Worm (Caenorhabditis elegans) whole organism, young adult: ENCODE measurements around the gene haao-1.

Source experiments
- B0035.1 ChIP-seq: sonication (generic microtip); optimal IDR thresholded peaks from 2 replicates; lab custom pipeline; 2016; ENCODE audit warnings: missing genetic modification characterization, mild to moderate bottlenecking, missing compliant biosample characterization, missing genotype, missing genetic modification reagents
- C06A6.2 ChIP-seq: fragments of 200-800 bp; sonication (Bioruptor generic); conservative IDR thresholded peaks from 2 replicates; pipeline ENCODE4 v1.3.6; 2022; ENCODE audit warnings: missing genetic modification characterization, missing compliant biosample characterization
- D2030.7 ChIP-seq: fragments of 200-800 bp; sonication (Bioruptor generic); IDR thresholded peaks from 2 replicates; pipeline ENCODE4 v1.3.6; 2022; ENCODE audit warnings: missing genetic modification reagents, missing genetic modification characterization, missing compliant biosample characterization
- F10E7.11 ChIP-seq: sonication (generic microtip); optimal IDR thresholded peaks from 2 replicates; lab custom pipeline; 2017; ENCODE audit warnings: mild to moderate bottlenecking, missing genetic modification characterization, moderate library complexity, missing compliant biosample characterization
- F37B4.10 ChIP-seq: fragments of 200-800 bp; sonication (Bioruptor generic); IDR thresholded peaks from 2 replicates; pipeline ENCODE4 v1.3.6; 2022; ENCODE audit warnings: missing genetic modification characterization, missing compliant biosample characterization
- F52B5.7 ChIP-seq: sonication (generic microtip); optimal IDR thresholded peaks from 2 replicates; lab custom pipeline; 2016; ENCODE audit warnings: mild to moderate bottlenecking, missing genetic modification characterization, missing compliant biosample characterization
- K11D2.4 ChIP-seq: fragments of 200-800 bp; sonication (Bioruptor generic); IDR thresholded peaks from 2 replicates; pipeline ENCODE4 v1.3.6; 2022; ENCODE audit warnings: missing genetic modification reagents, missing genetic modification characterization, missing compliant biosample characterization
- Y67H2A.10 ChIP-seq: fragments of 200-800 bp; sonication (Bioruptor generic); conservative IDR thresholded peaks from 2 replicates; pipeline ENCODE4 v1.3.6; 2022; ENCODE audit warnings: missing genetic modification reagents, missing genetic modification characterization, missing compliant biosample characterization
- Y95B8A.8 ChIP-seq: fragments of 200-800 bp; sonication (Bioruptor generic); IDR thresholded peaks from 2 replicates; pipeline ENCODE4 v1.3.6; 2022; ENCODE audit warnings: missing genetic modification reagents, missing genetic modification characterization, missing compliant biosample characterization
- aptf-2 ChIP-seq: fragments of 200-800 bp; sonication (Bioruptor generic); conservative IDR thresholded peaks from 2 replicates; pipeline ENCODE4 v1.3.6; 2022; ENCODE audit warnings: missing genetic modification reagents, missing genetic modification characterization, missing compliant biosample characterization
- cebp-1 ChIP-seq, 2 experiments: fragments of 200-800 bp in 1 of 2; sonication (Bioruptor generic) in 1 of 2; sonication (generic microtip) in 1 of 2; IDR thresholded peaks in 1 of 2; optimal IDR thresholded peaks in 1 of 2; 2 replicates each; pipeline versions ENCODE4 v1.3.6 to Lab custom; 2017 to 2022; ENCODE audit warnings: missing compliant biosample characterization in 2 of 2, missing genetic modification characterization in 2 of 2, mild to moderate bottlenecking in 1 of 2, missing genetic modification reagents in 1 of 2, moderate library complexity in 1 of 2
- cebp-2 ChIP-seq: fragments of 200-800 bp; sonication (Bioruptor generic); IDR thresholded peaks from 2 replicates; pipeline ENCODE4 v1.3.6; 2022; ENCODE audit warnings: missing genetic modification characterization, missing compliant biosample characterization
- ceh-40 ChIP-seq: fragments of 200-800 bp; sonication (Bioruptor generic); IDR thresholded peaks from 2 replicates; pipeline ENCODE4 v1.3.6; 2022; ENCODE audit warnings: missing genetic modification characterization, missing compliant biosample characterization
- ceh-58 ChIP-seq: fragments of 200-800 bp; sonication (Bioruptor generic); IDR thresholded peaks from 2 replicates; pipeline ENCODE4 v1.3.6; 2022; ENCODE audit warnings: missing genetic modification characterization, missing compliant biosample characterization
- ceh-79 ChIP-seq: sonication (generic microtip); optimal IDR thresholded peaks from 2 replicates; lab custom pipeline; 2017; ENCODE audit warnings: mild to moderate bottlenecking, missing genetic modification characterization, missing compliant biosample characterization
- ceh-91 ChIP-seq: fragments of 200-800 bp; sonication (Bioruptor generic); IDR thresholded peaks from 2 replicates; pipeline ENCODE4 v1.3.6; 2022; ENCODE audit warnings: missing genetic modification reagents, missing genetic modification characterization, missing compliant biosample characterization
- die-1 ChIP-seq: sonication (generic microtip); optimal IDR thresholded peaks from 2 replicates; lab custom pipeline; 2016; ENCODE audit warnings: missing genotype, mild to moderate bottlenecking, missing genetic modification characterization, missing compliant biosample characterization
- egl-44 ChIP-seq: fragments of 200-800 bp; sonication (Bioruptor generic); IDR thresholded peaks from 2 replicates; pipeline ENCODE4 v1.3.6; 2022; ENCODE audit warnings: missing genetic modification reagents, missing genetic modification characterization, missing compliant biosample characterization
- ekl-4 ChIP-seq: fragments of 200-800 bp; sonication (Bioruptor generic); IDR thresholded peaks from 2 replicates; pipeline ENCODE4 v1.3.6; 2022; ENCODE audit warnings: missing genetic modification reagents, missing genetic modification characterization, missing compliant biosample characterization
- ets-4 ChIP-seq: fragments of 200-800 bp; sonication (Bioruptor generic); optimal IDR thresholded peaks from 2 replicates; lab custom pipeline; 2018; ENCODE audit warnings: mild to moderate bottlenecking, missing genetic modification characterization, missing compliant biosample characterization
- hmg-1.2 ChIP-seq: fragments of 200-800 bp; sonication (Bioruptor generic); IDR thresholded peaks from 2 replicates; pipeline ENCODE4 v1.3.6; 2022; ENCODE audit warnings: missing genetic modification reagents, missing genetic modification characterization, missing compliant biosample characterization
- hrde-1 ChIP-seq: sonication (generic microtip); optimal IDR thresholded peaks from 2 replicates; lab custom pipeline; 2016; ENCODE audit warnings: missing genetic modification characterization, mild to moderate bottlenecking, missing compliant biosample characterization, moderate library complexity, missing genotype, missing genetic modification reagents, borderline replicate concordance
- lin-26 ChIP-seq: fragments of 200-800 bp; sonication (Bioruptor generic); IDR thresholded peaks from 2 replicates; pipeline ENCODE4 v1.3.6; 2022; ENCODE audit warnings: missing genetic modification reagents, missing genetic modification characterization, missing compliant biosample characterization
- lin-35 ChIP-seq, 3 experiments: fragments of 150-350 bp in 2 of 3; sonication (generic microtip) in 1 of 3; optimal IDR thresholded peaks; 2 replicates each; lab custom pipeline; 2014 to 2018; ENCODE audit warnings: missing biosample characterization in 3 of 3, missing genetic modification characterization in 3 of 3, missing genetic modification reagents in 3 of 3
- lsl-1 ChIP-seq: fragments of 200-800 bp; sonication (Bioruptor generic); optimal IDR thresholded peaks from 2 replicates; lab custom pipeline; 2018; ENCODE audit warnings: mild to moderate bottlenecking, missing genetic modification characterization, moderate library complexity, missing compliant biosample characterization
- madf-3 ChIP-seq: fragments of 200-800 bp; sonication (Bioruptor generic); IDR thresholded peaks from 2 replicates; pipeline ENCODE4 v1.3.6; 2022; ENCODE audit warnings: missing genetic modification reagents, missing genetic modification characterization, missing compliant biosample characterization
- madf-8 ChIP-seq: fragments of 200-800 bp; sonication (Bioruptor generic); conservative IDR thresholded peaks from 2 replicates; pipeline ENCODE4 v1.3.6; 2022; ENCODE audit warnings: missing genetic modification reagents, missing genetic modification characterization, missing compliant biosample characterization
- mxl-1 ChIP-seq: sonication (generic microtip); optimal IDR thresholded peaks from 2 replicates; lab custom pipeline; 2016; ENCODE audit warnings: missing genetic modification characterization, missing compliant biosample characterization
- nfya-2 ChIP-seq: fragments of 200-800 bp; sonication (Bioruptor generic); IDR thresholded peaks from 2 replicates; pipeline ENCODE4 v1.3.6; 2022; ENCODE audit warnings: missing genetic modification reagents, missing genetic modification characterization, missing compliant biosample characterization
- nfyb-1 ChIP-seq: fragments of 200-800 bp; sonication (Bioruptor generic); IDR thresholded peaks from 2 replicates; pipeline ENCODE4 v1.3.6; 2022; ENCODE audit warnings: missing genetic modification reagents, missing genetic modification characterization, missing compliant biosample characterization
- nhr-27 ChIP-seq: fragments of 200-800 bp; sonication (Bioruptor generic); optimal IDR thresholded peaks from 2 replicates; lab custom pipeline; 2018; ENCODE audit warnings: mild to moderate bottlenecking, missing genetic modification characterization, moderate library complexity, missing compliant biosample characterization
- nhr-80 ChIP-seq: sonication (generic microtip); optimal IDR thresholded peaks from 2 replicates; lab custom pipeline; 2016; ENCODE audit warnings: missing genetic modification characterization, missing compliant biosample characterization
- sea-2 ChIP-seq: fragments of 200-800 bp; sonication (Bioruptor generic); IDR thresholded peaks from 2 replicates; pipeline ENCODE4 v1.3.6; 2022; ENCODE audit warnings: missing genetic modification characterization, missing compliant biosample characterization
- snpc-1.1 ChIP-seq: sonication (generic microtip); optimal IDR thresholded peaks from 2 replicates; lab custom pipeline; 2017; ENCODE audit warnings: missing genetic modification characterization, mild to moderate bottlenecking, missing compliant biosample characterization, antibody characterized with exemption, moderate library complexity, missing genotype, missing genetic modification reagents; ENCODE audit not compliant: insufficient read depth
- snpc-4 ChIP-seq, 5 experiments: fragments of 150-350 bp in 1 of 5; sonication (generic microtip) in 4 of 5; optimal IDR thresholded peaks; 2 replicates each; lab custom pipeline; 2014 to 2018; ENCODE audit warnings: missing genetic modification characterization in 5 of 5, missing biosample characterization in 3 of 5, antibody characterized with exemption in 2 of 5, mild to moderate bottlenecking in 2 of 5, missing compliant biosample characterization in 2 of 5, missing genotype in 2 of 5, moderate library complexity in 2 of 5, missing genetic modification reagents in 1 of 5
- tbx-9 ChIP-seq: sonication (generic microtip); optimal IDR thresholded peaks from 2 replicates; lab custom pipeline; 2016; ENCODE audit warnings: borderline replicate concordance, missing genetic modification characterization, inconsistent platforms, missing compliant biosample characterization
- tlf-1 ChIP-seq: fragments of 200-800 bp; sonication (Bioruptor generic); optimal IDR thresholded peaks from 2 replicates; lab custom pipeline; 2018; ENCODE audit warnings: mild to moderate bottlenecking, missing genetic modification characterization, missing compliant biosample characterization
- unc-62 ChIP-seq: fragments of 150-350 bp; optimal IDR thresholded peaks from 2 replicates; lab custom pipeline; 2014; ENCODE audit warnings: missing biosample characterization, missing genetic modification reagents, missing genetic modification characterization
- ztf-22 ChIP-seq: fragments of 200-800 bp; sonication (Bioruptor generic); optimal IDR thresholded peaks from 2 replicates; lab custom pipeline; 2018; ENCODE audit warnings: mild to moderate bottlenecking, missing genetic modification characterization, moderate library complexity, missing compliant biosample characterization
- ztf-25 ChIP-seq: fragments of 200-800 bp; sonication (Bioruptor generic); IDR thresholded peaks from 2 replicates; pipeline ENCODE4 v1.3.6; 2022; ENCODE audit warnings: missing genetic modification reagents, missing genetic modification characterization, missing compliant biosample characterization

Gene haao-1

ce11 chrV:9489411-9489810, 15.3 kb upstream of the haao-1 start, which contains the start of gene K06A4.10 (continued):
- TF ChIP-seq nhr-80 (tag; lab: Kevin White, UChicago) (peak; percentile 63), lsl-1 (no peak), mxl-1 (no peak), cebp-2 (GFP tag; lab: Robert Waterston, UW) (no peak), snpc-1.1 (tag; lab: Kevin White, UChicago) (no peak), aptf-2 (no peak), ztf-25 (GFP tag; lab: Robert Waterston, UW) (no peak), egl-44 (GFP tag; lab: Robert Waterston, UW) (no peak), hrde-1 (tag; lab: Kevin White, UChicago) (no peak), snpc-4 (GFP tag; optimal IDR thresholded peaks at IDR 0.05; lab: Kevin White, UChicago) (no peak), snpc-4 (tag; optimal IDR thresholded peaks at IDR 0.05; lab: Kevin White, UChicago) (no peak)

ce11 chrV:9491440-9492160, 13.1 kb upstream of the haao-1 start, which contains the start of gene K06A4.7:
Gene K06A4.7 (minus strand): TSS chrV:9491490.
- TF ChIP-seq ztf-22 (GFP tag; lab: Kevin White, UChicago) (no peak), ceh-58 (no peak), nfya-2 (GFP tag; lab: Robert Waterston, UW) (no peak), madf-8 (no peak), nhr-80 (tag; lab: Kevin White, UChicago) (peak; percentile 63)

- TF ChIP-seq die-1 (tag; lab: Kevin White, UChicago) (no peak), lin-26 (GFP tag; lab: Robert Waterston, UW) (no peak), Y67H2A.10 (GFP tag; lab: Robert Waterston, UW) (no peak), nhr-80 (tag; lab: Kevin White, UChicago) (peak; percentile 49), ceh-40 (no peak)
Measured at ce11 chrV:9492460-9492859, 12.2 kb upstream of the haao-1 start.

ce11 chrV:9496742-9497141, 8.0 kb upstream of the haao-1 start, which contains the start of gene gsnl-1:
Gene gsnl-1 (plus strand): TSS chrV:9497042.
- TF ChIP-seq tbx-9 (tag; lab: Kevin White, UChicago) (no peak), die-1 (tag; lab: Kevin White, UChicago) (no peak), cebp-1 (GFP tag; IDR thresholded peaks at IDR 0.05; lab: Robert Waterston, UW) (no peak), cebp-1 (tag; optimal IDR thresholded peaks at IDR 0.05; lab: Kevin White, UChicago) (no peak), unc-62 (GFP tag; lab: Kevin White, UChicago) (no peak), ets-4 (GFP tag; lab: Kevin White, UChicago) (no peak), nhr-27 (tag; lab: Kevin White, UChicago) (no peak), F52B5.7 (tag; lab: Kevin White, UChicago) (no peak), F37B4.10 (GFP tag; lab: Robert Waterston, UW) (no peak)

- TF ChIP-seq lin-35 (GFP tag; optimal IDR thresholded peaks at IDR 0.05; lab: Kevin White, UChicago): no peak
- no peak for TF ChIP-seq F10E7.11 (tag; lab: Kevin White, UChicago)
- TF ChIP-seq K11D2.4 (GFP tag; lab: Robert Waterston, UW): no peak
- TF ChIP-seq D2030.7: no peak
- TF ChIP-seq tlf-1 (GFP tag; lab: Kevin White, UChicago): no peak
- no peak for TF ChIP-seq ztf-22 (GFP tag; lab: Kevin White, UChicago)
- no peak for TF ChIP-seq B0035.1 (tag; lab: Kevin White, UChicago)
- TF ChIP-seq ceh-91 (GFP tag; lab: Robert Waterston, UW): no peak
- no peak for TF ChIP-seq hmg-1.2 (GFP tag; lab: Robert Waterston, UW)
- TF ChIP-seq ekl-4 (GFP tag; lab: Robert Waterston, UW): no peak
- TF ChIP-seq Y95B8A.8 (GFP tag; lab: Robert Waterston, UW): no peak
- no peak for TF ChIP-seq C06A6.2 (GFP tag; lab: Robert Waterston, UW)
- TF ChIP-seq ceh-79 (tag; lab: Kevin White, UChicago): no peak
- TF ChIP-seq nfyb-1: no peak
- TF ChIP-seq sea-2 (GFP tag; lab: Robert Waterston, UW): no peak
- TF ChIP-seq madf-3 (GFP tag; lab: Robert Waterston, UW): no peak
Measured at ce11 chrV:9499295-9499694, 5.4 kb upstream of the haao-1 start.
